Fruit fly (Drosophila melanogaster): Measurements from ENCODE around the gene CG15012.

CG15012 gene

DNA sequence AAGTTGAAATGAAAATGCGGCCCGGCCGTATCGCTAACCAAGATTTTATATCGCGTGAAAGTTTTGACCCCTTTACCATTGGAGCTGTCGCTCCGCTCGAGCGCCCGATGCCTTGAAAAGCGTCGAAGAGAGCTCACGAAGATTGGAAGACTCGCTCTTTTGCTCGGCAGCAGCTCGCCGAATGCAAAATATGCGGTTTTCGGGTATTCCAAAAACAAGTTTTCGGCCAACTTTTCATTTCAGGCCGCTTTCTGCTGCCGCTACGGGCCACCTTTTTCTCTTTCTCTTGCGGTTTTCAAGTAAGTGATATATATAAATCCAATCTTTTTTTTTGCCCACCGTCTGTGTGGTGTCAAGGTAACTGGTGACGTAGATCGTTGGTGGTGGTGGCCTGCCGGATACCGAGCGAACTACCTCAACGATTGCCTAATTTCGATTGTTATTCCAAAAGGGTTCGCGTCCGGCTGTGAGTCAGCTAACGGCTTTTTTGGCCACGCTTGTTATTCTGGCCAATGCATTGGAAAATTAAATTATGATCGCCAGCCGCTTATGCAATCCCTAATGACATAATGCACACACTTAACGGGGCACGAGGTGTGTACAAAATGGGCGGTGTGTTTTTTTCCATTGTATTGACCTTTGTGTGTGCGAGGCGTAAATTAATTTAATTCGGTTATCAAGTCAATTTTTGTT is 15.8 kb upstream of the CG15012 start, which contains the start of gene dyl:
Gene dyl (minus strand): TSS at position 28 of the 693 bp plus-strand sequence.
- TF ChIP-seq foxo (GFP tag; optimal IDR thresholded peaks at IDR 0.05) (no peak), tai (GFP tag; optimal IDR thresholded peaks at IDR 0.05) (no peak), CG9705 (GFP tag; optimal IDR thresholded peaks at IDR 0.05) (no peak), woc (GFP tag; optimal IDR thresholded peaks at IDR 0.05) (no peak), Dif (GFP tag; optimal IDR thresholded peaks at IDR 0.05; ENCODE audit: partially characterized antibody) (no peak), Hr78 (GFP tag; optimal IDR thresholded peaks at IDR 0.05) (no peak), usp (GFP tag; optimal IDR thresholded peaks at IDR 0.05) (no peak), CrebA (GFP tag; optimal IDR thresholded peaks at IDR 0.05; ENCODE audit: borderline replicate concordance) (no peak), jim (GFP tag; optimal IDR thresholded peaks at IDR 0.05) (no peak), GATAd (GFP tag; optimal IDR thresholded peaks at IDR 0.05) (no peak), sv (GFP tag; optimal IDR thresholded peaks at IDR 0.05) (no peak), Abd-B (GFP tag; optimal IDR thresholded peaks at IDR 0.05) (no peak), brk (GFP tag; optimal IDR thresholded peaks at IDR 0.05) (no peak), Mio (GFP tag; optimal IDR thresholded peaks at IDR 0.05) (no peak), Vsx2 (GFP tag; optimal IDR thresholded peaks at IDR 0.05; ENCODE audit: partially characterized antibody) (no peak), h (GFP tag; optimal IDR thresholded peaks at IDR 0.05) (no peak), N (GFP tag; optimal IDR thresholded peaks at IDR 0.05) (no peak), Sp1 (GFP tag; optimal IDR thresholded peaks at IDR 0.05) (no peak)

DNA sequence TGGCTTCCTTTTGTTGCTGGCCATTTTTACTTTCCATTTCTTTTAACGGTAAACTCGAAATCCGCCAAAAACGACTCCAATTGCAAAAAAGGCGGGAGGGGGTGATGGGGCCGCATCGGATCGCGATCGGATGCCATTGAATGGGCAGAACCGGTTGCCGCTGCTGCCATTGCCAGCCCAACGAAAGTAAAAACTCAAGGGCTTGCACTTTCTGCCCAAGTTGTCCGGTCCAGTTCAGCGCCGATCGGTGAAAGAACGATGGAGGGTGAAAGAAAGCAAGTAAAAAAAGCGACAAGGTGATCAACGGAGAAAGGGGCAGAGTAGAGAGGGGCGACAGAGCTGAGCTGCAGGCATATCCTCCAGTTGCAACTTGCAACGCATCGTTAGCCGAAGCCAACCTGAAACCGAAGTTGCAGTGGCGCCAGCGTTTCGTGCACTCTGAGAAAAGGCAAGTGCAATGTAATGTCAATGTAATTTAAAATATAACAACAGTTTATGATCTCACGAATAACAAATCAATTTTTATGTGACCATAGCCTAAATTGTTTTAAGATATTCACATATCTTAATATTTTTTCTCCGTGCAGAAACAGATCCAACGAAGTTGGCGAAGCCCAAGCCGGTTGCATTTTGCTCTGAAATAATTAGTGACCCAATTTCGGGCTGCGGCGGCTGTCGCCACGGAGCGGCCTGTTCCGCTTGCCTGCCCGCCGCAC is 12.4 kb upstream of the CG15012 start:
- no peak for TF ChIP-seq CG32264 (GFP tag; optimal IDR thresholded peaks at IDR 0.05)
- TF ChIP-seq CG9705 (GFP tag; optimal IDR thresholded peaks at IDR 0.05) = no peak
- TF ChIP-seq psq (GFP tag; optimal IDR thresholded peaks at IDR 0.05) = peak; percentile 46
- peak; percentile 77 for TF ChIP-seq h (GFP tag; optimal IDR thresholded peaks at IDR 0.05)
- TF ChIP-seq tai (GFP tag; optimal IDR thresholded peaks at IDR 0.05) = no peak
- TF ChIP-seq Dif (GFP tag; optimal IDR thresholded peaks at IDR 0.05; ENCODE audit: partially characterized antibody) = no peak
- peak; percentile 75 for TF ChIP-seq fru (GFP tag; optimal IDR thresholded peaks at IDR 0.05)
- peak; percentile 68 for TF ChIP-seq ey (GFP tag; optimal IDR thresholded peaks at IDR 0.05)
- peak; percentile 68 for TF ChIP-seq HLH106 (tag; optimal IDR thresholded peaks at IDR 0.05)
- TF ChIP-seq dsf (GFP tag; optimal IDR thresholded peaks at IDR 0.05; ENCODE audit: borderline replicate concordance) = no peak
- no peak for TF ChIP-seq Dfd (GFP tag; optimal IDR thresholded peaks at IDR 0.05)
- no peak for TF ChIP-seq Abd-B (GFP tag; optimal IDR thresholded peaks at IDR 0.05)
- TF ChIP-seq Sp1 (GFP tag; optimal IDR thresholded peaks at IDR 0.05) = peak; percentile 65
- TF ChIP-seq Jra (GFP tag; optimal IDR thresholded peaks at IDR 0.05) = no peak
- peak in 1 of 2 experiments; percentile 61 for TF ChIP-seq foxo (GFP tag; optimal IDR thresholded peaks at IDR 0.05)
- TF ChIP-seq CrebA (GFP tag; optimal IDR thresholded peaks at IDR 0.05; ENCODE audit: borderline replicate concordance) = no peak
- no peak for TF ChIP-seq jim (GFP tag; optimal IDR thresholded peaks at IDR 0.05)
- no peak for TF ChIP-seq Hr83 (GFP tag; optimal IDR thresholded peaks at IDR 0.05; ENCODE audit: poor library complexity, severe bottlenecking)
- TF ChIP-seq GATAd (GFP tag; optimal IDR thresholded peaks at IDR 0.05) = no peak
- TF ChIP-seq Myc (optimal IDR thresholded peaks at IDR 0.05) = no peak
- TF ChIP-seq dl (GFP tag; optimal IDR thresholded peaks at IDR 0.05; ENCODE audit: insufficient read depth in 1 of 2, partially characterized antibody in 2 of 2) = no peak
- no peak for TF ChIP-seq Vsx2 (GFP tag; optimal IDR thresholded peaks at IDR 0.05; ENCODE audit: partially characterized antibody)
- no peak for TF ChIP-seq Mio (GFP tag; optimal IDR thresholded peaks at IDR 0.05)
- TF ChIP-seq N (GFP tag; optimal IDR thresholded peaks at IDR 0.05) = no peak
- no peak for TF ChIP-seq Hr78 (GFP tag; optimal IDR thresholded peaks at IDR 0.05)
- TF ChIP-seq usp (GFP tag; optimal IDR thresholded peaks at IDR 0.05) = no peak
- TF ChIP-seq sage (GFP tag; optimal IDR thresholded peaks at IDR 0.05) = no peak
- no peak for TF ChIP-seq lola (GFP tag; optimal IDR thresholded peaks at IDR 0.05)
- TF ChIP-seq sv (GFP tag; optimal IDR thresholded peaks at IDR 0.05) = no peak
- TF ChIP-seq rgr (GFP tag; optimal IDR thresholded peaks at IDR 0.05) = peak; percentile 63
- TF ChIP-seq Rel (GFP tag; optimal IDR thresholded peaks at IDR 0.05) = no peak
- TF ChIP-seq Rel (tag; optimal IDR thresholded peaks at IDR 0.05) = no peak
- TF ChIP-seq br (GFP tag; optimal IDR thresholded peaks at IDR 0.05) = peak; percentile 59
- peak; percentile 34 for TF ChIP-seq dmrt93B (GFP tag; optimal IDR thresholded peaks at IDR 0.05)
- no peak for TF ChIP-seq Hnf4 (GFP tag; optimal IDR thresholded peaks at IDR 0.05)
- peak; percentile 31 for TF ChIP-seq woc (GFP tag; optimal IDR thresholded peaks at IDR 0.05)
- TF ChIP-seq pan (optimal IDR thresholded peaks at IDR 0.05) = no peak
- TF ChIP-seq OdsH (GFP tag; optimal IDR thresholded peaks at IDR 0.05) = peak; percentile 60
- TF ChIP-seq brk (GFP tag; optimal IDR thresholded peaks at IDR 0.05) = no peak

Measured in whole organism, wandering third instar larva.